Worm (Caenorhabditis elegans) whole organism, L4/young adult: Measurements from ENCODE around the gene R13H4.6.

ENCODE experiments used
- W03F9.2 ChIP-seq: fragments of 150-350 bp; optimal IDR thresholded peaks from 2 replicates; lab custom pipeline; 2014; ENCODE audit warnings: missing biosample characterization, missing genetic modification characterization
- dao-5 ChIP-seq: sonication (generic microtip); optimal IDR thresholded peaks from 2 replicates; lab custom pipeline; 2016; ENCODE audit warnings: missing genotype, missing genetic modification characterization, moderate library complexity, missing compliant biosample characterization
- him-1 ChIP-seq: sonication (generic microtip); optimal IDR thresholded peaks from 2 replicates; lab custom pipeline; 2016; ENCODE audit warnings: missing genotype, missing genetic modification reagents, missing genetic modification characterization, missing compliant biosample characterization

- TF ChIP-seq dao-5 (tag; lab: Kevin White, UChicago) = no peak
- TF ChIP-seq him-1 = no peak
- TF ChIP-seq W03F9.2 (tag; lab: Kevin White, UChicago) = no peak
Observed at ce11 chrV:11858299-11858698, 4.6 kb upstream of the R13H4.6 start.
